Fruit fly (Drosophila melanogaster) whole organism, embryonic: ENCODE measurements around the gene mat.
A peak's percentile ranks its signal among the peaks of the same experiment; 100 is the strongest.

ENCODE experiments used
- CG13287 ChIP-seq: fragments of 200-800 bp; sonication (Bioruptor generic); IDR thresholded peaks from 2 replicates; pipeline ENCODE4 v1.3.6; 2022; ENCODE audit warnings: missing biosample characterization, missing genetic modification characterization; ENCODE audit not compliant: partially characterized antibody
- CG2889 ChIP-seq: fragments of 200-800 bp; sonication (Bioruptor generic); IDR thresholded peaks from 3 replicates; pipeline ENCODE4 v1.3.6; 2022; ENCODE audit warnings: missing biosample characterization, missing genetic modification characterization
- ac ChIP-seq: fragments of 200-800 bp; sonication (Bioruptor generic); optimal IDR thresholded peaks from 3 replicates; lab custom pipeline; 2017; ENCODE audit warnings: missing biosample characterization, mild to moderate bottlenecking, missing genetic modification characterization
- gem ChIP-seq: fragments of 200-800 bp; sonication (Bioruptor generic); optimal IDR thresholded peaks from 2 replicates; lab custom pipeline; 2019; ENCODE audit warnings: missing biosample characterization, mild to moderate bottlenecking, missing genetic modification characterization, moderate library complexity

DNA sequence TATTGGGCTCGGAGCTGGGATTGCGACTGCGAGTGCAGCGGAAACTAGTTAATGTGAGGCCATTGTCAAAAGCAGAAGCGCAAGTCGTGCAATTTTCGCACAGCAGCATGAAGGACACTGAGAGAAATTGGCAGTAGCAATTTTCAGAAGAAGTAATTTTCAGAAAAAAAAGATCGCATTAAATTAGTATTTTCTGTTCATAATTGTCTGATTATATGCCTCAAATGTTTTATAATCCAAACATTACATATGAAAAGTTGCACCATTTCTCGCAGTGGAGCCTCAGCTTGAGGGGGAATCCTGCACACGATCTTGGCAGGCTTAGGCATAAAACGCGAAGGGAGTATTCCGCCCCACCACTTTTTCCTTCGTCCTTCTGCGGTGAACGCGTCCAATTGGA, 1.7 kb downstream of the mat start:
- TF ChIP-seq ac (GFP tag; lab: Kevin White, UChicago) = peak; percentile 42
- peak; percentile 82 for TF ChIP-seq gem
- no peak for TF ChIP-seq CG2889
- no peak for TF ChIP-seq CG13287
